Worm (Caenorhabditis elegans): Measurements from ENCODE around the gene pps-1.

- TF ChIP-seq zip-8 (tag; optimal IDR thresholded peaks at IDR 0.05) (no peak), ztf-11 (tag; optimal IDR thresholded peaks at IDR 0.05) (no peak), elt-3 (tag; optimal IDR thresholded peaks at IDR 0.05) (no peak), unc-62 (GFP tag; optimal IDR thresholded peaks at IDR 0.05) (no peak), nhr-28 (tag; optimal IDR thresholded peaks at IDR 0.05) (no peak), nhr-76 (tag; optimal IDR thresholded peaks at IDR 0.05) (no peak), hlh-1 (tag; optimal IDR thresholded peaks at IDR 0.05) (no peak), unc-39 (tag; optimal IDR thresholded peaks at IDR 0.05) (no peak), bed-3 (GFP tag; optimal IDR thresholded peaks at IDR 0.05) (no peak), snpc-4 (tag; optimal IDR thresholded peaks at IDR 0.05) (no peak), sptf-1 (tag; optimal IDR thresholded peaks at IDR 0.05) (no peak)
Measured at ce11 chrIV:10197317-10197867, 35.6 kb downstream of the pps-1 start, which contains the start of gene gon-4.

Data from whole organism, mixed stage, embryonic.